Fruit fly (Drosophila melanogaster): ENCODE results near the gene Sgs3.

Sgs3 gene

DNA sequence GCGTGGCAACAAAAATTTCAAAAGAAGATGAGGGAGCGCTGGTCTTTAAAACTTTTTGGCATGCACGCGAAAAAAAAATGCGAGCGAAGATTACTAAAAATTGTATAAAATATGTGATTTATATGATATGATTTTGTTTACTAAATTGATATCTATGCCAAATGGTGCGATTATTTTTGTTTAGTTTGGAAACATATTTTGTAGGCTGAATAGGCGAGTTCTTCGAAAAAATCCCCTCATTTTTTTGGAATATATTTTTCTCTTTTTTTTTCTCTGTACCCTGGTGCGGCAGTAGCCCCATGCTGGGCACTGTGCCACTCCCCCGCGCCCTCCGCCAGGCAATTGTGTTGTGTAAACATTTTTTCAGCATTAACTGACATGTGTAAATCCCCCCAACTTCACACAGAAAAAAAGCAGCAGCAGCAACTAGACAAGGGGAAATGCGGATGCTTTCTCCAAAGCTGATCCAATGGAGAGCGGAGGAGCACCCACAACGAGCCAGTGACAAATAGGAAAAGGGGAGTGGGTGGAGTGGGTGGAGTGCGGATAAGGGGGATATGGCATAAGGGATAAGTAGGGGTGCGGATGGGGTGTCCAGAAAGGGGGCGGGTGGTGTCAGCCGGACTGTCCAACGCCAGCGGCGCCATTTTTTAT lies 25.9 kb upstream of the Sgs3 start (continued):
- TF ChIP-seq bsh (GFP tag; optimal IDR thresholded peaks at IDR 0.05): peak in 1 of 2 experiments; percentile 44
- peak; percentile 4 for TF ChIP-seq lab (GFP tag; optimal IDR thresholded peaks at IDR 0.05)
- no peak; the same call in 1 of the 2 replicates for TF ChIP-seq lmd (GFP tag; IDR thresholded peaks at IDR 0.05)
- peak in 1 of 3 experiments; percentile 38 for TF ChIP-seq lola (GFP tag; optimal IDR thresholded peaks at IDR 0.05)
- TF ChIP-seq Neu2 (GFP tag; optimal IDR thresholded peaks at IDR 0.05; ENCODE audit: borderline replicate concordance): no peak
- TF ChIP-seq B-H2 (GFP tag; optimal IDR thresholded peaks at IDR 0.05): no peak
- no peak for TF ChIP-seq CG2120 (GFP tag; optimal IDR thresholded peaks at IDR 0.05)
- TF ChIP-seq ftz-f1 (GFP tag; optimal IDR thresholded peaks at IDR 0.05): no peak
- TF ChIP-seq Myb (GFP tag; optimal IDR thresholded peaks at IDR 0.05): no peak
- TF ChIP-seq Doc2 (GFP tag; IDR thresholded peaks at IDR 0.05): no peak
- no peak for TF ChIP-seq ap (GFP tag; IDR thresholded peaks at IDR 0.05)
- no peak for TF ChIP-seq CG1792 (GFP tag; optimal IDR thresholded peaks at IDR 0.05)
- no peak for TF ChIP-seq CG4404 (GFP tag; IDR thresholded peaks at IDR 0.05)
- TF ChIP-seq so (GFP tag; IDR thresholded peaks at IDR 0.05): no peak; the same call in 2 of the 3 replicates
- TF ChIP-seq D (optimal IDR thresholded peaks at IDR 0.05): no peak
- TF ChIP-seq D (GFP tag; optimal IDR thresholded peaks at IDR 0.05): peak; percentile 36
- TF ChIP-seq Dp (GFP tag; optimal IDR thresholded peaks at IDR 0.05): no peak
- no peak for TF ChIP-seq CG7987 (GFP tag; optimal IDR thresholded peaks at IDR 0.05)
- no peak for TF ChIP-seq CG14965 (GFP tag; optimal IDR thresholded peaks at IDR 0.05; ENCODE audit: borderline replicate concordance)
- TF ChIP-seq CG8478 (optimal IDR thresholded peaks at IDR 0.05): no peak
- TF ChIP-seq dmrt11E (tag; optimal IDR thresholded peaks at IDR 0.05): peak; percentile 26
- peak; percentile 8 for TF ChIP-seq sqz (GFP tag; optimal IDR thresholded peaks at IDR 0.05)
- no peak for TF ChIP-seq Deaf1 (tag; optimal IDR thresholded peaks at IDR 0.05)
- no peak for TF ChIP-seq CG32772 (GFP tag; IDR thresholded peaks at IDR 0.05)
- TF ChIP-seq CG17361 (GFP tag; IDR thresholded peaks at IDR 0.05): peak; percentile 40; the same call in 2 of the 3 replicates
- TF ChIP-seq CG7745 (tag; optimal IDR thresholded peaks at IDR 0.05): no peak
- no peak for TF ChIP-seq CG8944 (GFP tag; optimal IDR thresholded peaks at IDR 0.05)
- TF ChIP-seq CG33557 (GFP tag; optimal IDR thresholded peaks at IDR 0.05): no peak
- no peak for TF ChIP-seq CG10654 (GFP tag; optimal IDR thresholded peaks at IDR 0.05)
- no peak for TF ChIP-seq CrebB (tag; optimal IDR thresholded peaks at IDR 0.05)
- TF ChIP-seq bowl (GFP tag; IDR thresholded peaks at IDR 0.05): no peak
- no peak for TF ChIP-seq emc (GFP tag; optimal IDR thresholded peaks at IDR 0.05)
- TF ChIP-seq CoRest (tag; optimal IDR thresholded peaks at IDR 0.05): no peak
- TF ChIP-seq CG1529 (GFP tag; optimal IDR thresholded peaks at IDR 0.05): peak; percentile 12
- no peak for TF ChIP-seq HmgZ (tag; optimal IDR thresholded peaks at IDR 0.05)
- TF ChIP-seq CG3995 (GFP tag; optimal IDR thresholded peaks at IDR 0.05): no peak
- TF ChIP-seq CG42726 (GFP tag; IDR thresholded peaks at IDR 0.05; ENCODE audit: partially characterized antibody): no peak
- no peak for TF ChIP-seq gfzf (GFP tag; optimal IDR thresholded peaks at IDR 0.05)
- no peak for TF ChIP-seq CG7786 (GFP tag; optimal IDR thresholded peaks at IDR 0.05)
- TF ChIP-seq BEAF-32 (GFP tag; optimal IDR thresholded peaks at IDR 0.05): no peak
- no peak for TF ChIP-seq Taf1 (GFP tag; IDR thresholded peaks at IDR 0.05)
- TF ChIP-seq HLH4C (GFP tag; IDR thresholded peaks at IDR 0.05; ENCODE audit: partially characterized antibody): no peak
- no peak for TF ChIP-seq Dfd (GFP tag; optimal IDR thresholded peaks at IDR 0.05)
- peak; percentile 3 for TF ChIP-seq Camta (GFP tag; optimal IDR thresholded peaks at IDR 0.05)
- no peak for TF ChIP-seq da (GFP tag; optimal IDR thresholded peaks at IDR 0.05)
- no peak for TF ChIP-seq CG3163 (GFP tag; optimal IDR thresholded peaks at IDR 0.05)
- no peak for TF ChIP-seq CG15601 (tag; optimal IDR thresholded peaks at IDR 0.05)
- TF ChIP-seq slp2 (GFP tag; optimal IDR thresholded peaks at IDR 0.05): no peak
- TF ChIP-seq CG2875 (GFP tag; optimal IDR thresholded peaks at IDR 0.05): no peak
- no peak for TF ChIP-seq CG12942 (GFP tag; optimal IDR thresholded peaks at IDR 0.05)

All from whole organism, embryonic.